Worm (Caenorhabditis elegans): ENCODE data around the gene F17C11.6.

The F17C11.6 gene

ce11 chrV:10954334-10954733, 587 bp upstream of the F17C11.6 start, which contains the start of gene clec-221:
Gene clec-221 (minus strand): TSS chrV:10954434.
- TF ChIP-seq R02D3.7 (tag; optimal IDR thresholded peaks at IDR 0.05) = no peak
- TF ChIP-seq unc-55 (GFP tag; optimal IDR thresholded peaks at IDR 0.05) = no peak

ce11 chrV:10955681-10956476, 958 bp downstream of the F17C11.6 start, which contains the start of gene F17C11.13:
Gene F17C11.13 (plus strand): TSS chrV:10955923.
- TF ChIP-seq ceh-16 (tag; optimal IDR thresholded peaks at IDR 0.05) (no peak), nhr-11 (tag; optimal IDR thresholded peaks at IDR 0.05) (no peak), fos-1 (tag; optimal IDR thresholded peaks at IDR 0.05) (peak; percentile 14)

ce11 chrV:10958322-10958900, 3.5 kb downstream of the F17C11.6 start, which contains the start of gene pigt-1:
Gene pigt-1 (minus strand): TSS chrV:10958821.
- TF ChIP-seq mab-5 (tag; optimal IDR thresholded peaks at IDR 0.05) (no peak), crh-2 (tag; optimal IDR thresholded peaks at IDR 0.05) (peak; percentile 10), gmeb-1 (tag; optimal IDR thresholded peaks at IDR 0.05) (no peak), lsy-2 (tag; optimal IDR thresholded peaks at IDR 0.05) (peak in 1 of 2 experiments; percentile 29), egl-27 (tag; optimal IDR thresholded peaks at IDR 0.05) (no peak), snpc-4 (tag; optimal IDR thresholded peaks at IDR 0.05) (no peak), Y55F3AM.14 (GFP tag; optimal IDR thresholded peaks at IDR 0.05) (peak; percentile 17), nhr-12 (tag; optimal IDR thresholded peaks at IDR 0.05) (no peak), lin-13 (GFP tag; optimal IDR thresholded peaks at IDR 0.05) (peak; percentile 14), unc-55 (GFP tag; optimal IDR thresholded peaks at IDR 0.05) (no peak), skn-1 (tag; optimal IDR thresholded peaks at IDR 0.05) (no peak), ceh-82 (tag; optimal IDR thresholded peaks at IDR 0.05) (no peak), nhr-129 (tag; optimal IDR thresholded peaks at IDR 0.05) (no peak), R02D3.7 (tag; optimal IDR thresholded peaks at IDR 0.05) (no peak), sma-9 (GFP tag; optimal IDR thresholded peaks at IDR 0.05) (peak; percentile 51), sma-9 (tag; optimal IDR thresholded peaks at IDR 0.05) (no peak), unc-39 (tag; optimal IDR thresholded peaks at IDR 0.05) (no peak), zag-1 (tag; optimal IDR thresholded peaks at IDR 0.05) (no peak)

DNA sequence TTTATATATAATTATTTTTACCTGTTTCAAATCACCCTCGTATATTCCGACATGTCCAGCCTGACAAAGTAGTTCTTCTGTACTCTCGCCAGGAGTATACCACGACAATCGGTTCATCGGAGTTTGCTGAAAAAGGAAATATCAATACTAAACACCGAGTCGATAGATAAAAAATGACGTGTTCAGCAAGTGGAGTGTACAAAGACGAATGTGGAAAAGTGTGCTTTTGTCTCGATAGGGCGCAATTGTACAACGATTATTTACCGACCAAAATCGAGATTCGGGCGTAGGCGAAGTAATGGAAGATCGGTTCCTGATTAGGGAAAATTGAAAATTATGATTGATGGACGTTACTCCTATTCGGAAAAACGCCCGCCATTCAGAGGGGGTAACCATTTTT, 5.6 kb downstream of the F17C11.6 start, which contains the start of gene vps-36:
Gene vps-36 (minus strand): TSS at position 126 of the 400 bp plus-strand sequence.
- TF ChIP-seq nhr-6 (tag; optimal IDR thresholded peaks at IDR 0.05) = no peak
- no peak for TF ChIP-seq blmp-1 (tag; optimal IDR thresholded peaks at IDR 0.05; ENCODE audit: insufficient read depth)
- no peak for TF ChIP-seq zag-1 (tag; optimal IDR thresholded peaks at IDR 0.05)
- peak; percentile 42 for TF ChIP-seq sma-9 (GFP tag; optimal IDR thresholded peaks at IDR 0.05)
- TF ChIP-seq sma-9 (tag; optimal IDR thresholded peaks at IDR 0.05) = no peak
- TF ChIP-seq C34F6.9 (tag; optimal IDR thresholded peaks at IDR 0.05) = no peak
- no peak for TF ChIP-seq elt-3 (tag; optimal IDR thresholded peaks at IDR 0.05)
- no peak for TF ChIP-seq unc-39 (tag; optimal IDR thresholded peaks at IDR 0.05)
- TF ChIP-seq nhr-21 (tag; optimal IDR thresholded peaks at IDR 0.05) = no peak
- TF ChIP-seq aly-2 (tag; optimal IDR thresholded peaks at IDR 0.05) = no peak
- no peak for TF ChIP-seq nhr-25 (tag; optimal IDR thresholded peaks at IDR 0.05)
- TF ChIP-seq crh-2 (tag; optimal IDR thresholded peaks at IDR 0.05) = peak; percentile 27
- TF ChIP-seq F13H6.1 (tag; optimal IDR thresholded peaks at IDR 0.05) = no peak
- TF ChIP-seq alr-1 (tag; optimal IDR thresholded peaks at IDR 0.05) = no peak
- TF ChIP-seq ztf-1 (GFP tag; conservative IDR thresholded peaks at IDR 0.05) = no peak
- TF ChIP-seq nhr-129 (tag; optimal IDR thresholded peaks at IDR 0.05) = peak; percentile 18
- no peak for TF ChIP-seq nhr-11 (tag; optimal IDR thresholded peaks at IDR 0.05)
- TF ChIP-seq fos-1 (tag; optimal IDR thresholded peaks at IDR 0.05) = peak; percentile 68
- TF ChIP-seq unc-62 (GFP tag; optimal IDR thresholded peaks at IDR 0.05) = no peak
- TF ChIP-seq nhr-10 (tag; optimal IDR thresholded peaks at IDR 0.05) = no peak
- no peak for TF ChIP-seq ztf-4 (tag; optimal IDR thresholded peaks at IDR 0.05)
- TF ChIP-seq lin-39 (tag; optimal IDR thresholded peaks at IDR 0.05) = no peak
- TF ChIP-seq dmd-4 (tag; optimal IDR thresholded peaks at IDR 0.05) = no peak
